Fruit fly (Drosophila melanogaster): ENCODE data around the gene Moca-cyp.

DNA sequence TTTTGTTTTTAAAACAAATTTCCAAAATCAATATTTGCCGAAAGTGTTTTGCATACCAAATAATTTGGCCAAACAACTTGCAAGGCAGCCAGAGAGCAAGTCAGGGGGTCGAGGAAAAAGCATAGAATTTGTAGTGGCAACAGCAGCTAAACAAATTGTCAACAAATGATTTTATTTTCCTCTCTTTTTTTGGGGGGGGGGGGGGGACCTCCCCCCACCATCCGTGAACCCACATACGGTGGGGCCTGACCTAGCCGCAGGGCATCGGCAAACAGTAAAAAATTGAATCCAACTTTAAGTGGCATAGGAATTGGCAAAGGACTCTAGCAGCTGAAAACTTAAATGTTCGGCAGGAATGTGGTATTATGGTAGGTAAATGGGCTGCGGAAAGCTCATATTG, 49.7 kb downstream of the Moca-cyp start:
- TF ChIP-seq CG8478 (optimal IDR thresholded peaks at IDR 0.05) (no peak), CTCF (optimal IDR thresholded peaks at IDR 0.05) (no peak)
